Worm (Caenorhabditis elegans) whole organism, L2 larva: Measurements from ENCODE around the gene ZK742.6.

Experiments
- ama-1 ChIP-seq: fragments of 150-350 bp; optimal IDR thresholded peaks from 2 replicates; lab custom pipeline; 2018; ENCODE audit warnings: inconsistent platforms
- lin-13 ChIP-seq: fragments of 150-350 bp; optimal IDR thresholded peaks from 2 replicates; lab custom pipeline; 2014; ENCODE audit warnings: missing biosample characterization, missing genetic modification reagents, missing genetic modification characterization
- sma-9 ChIP-seq, 2 experiments: fragments of 150-350 bp in 1 of 2; sonication (generic microtip) in 1 of 2; optimal IDR thresholded peaks; 2 replicates each; lab custom pipeline; 2014 to 2016; ENCODE audit warnings: missing genetic modification characterization in 2 of 2, mild to moderate bottlenecking in 1 of 2, missing biosample characterization in 1 of 2, missing compliant biosample characterization in 1 of 2, missing genetic modification reagents in 1 of 2, moderate library complexity in 1 of 2

ce11 chrV:7855382-7855994 lies 40.7 kb upstream of the ZK742.6 start, which contains the start of gene C37C3.2:
- TF ChIP-seq lin-13 (GFP tag; lab: Kevin White, UChicago) = no peak
- no peak for TF ChIP-seq sma-9 (GFP tag; optimal IDR thresholded peaks at IDR 0.05; lab: Kevin White, UChicago)
- TF ChIP-seq sma-9 (tag; optimal IDR thresholded peaks at IDR 0.05; lab: Kevin White, UChicago) = no peak
- TF ChIP-seq ama-1 = peak; percentile 5
